Worm (Caenorhabditis elegans): Measurements from ENCODE around the gene Y46H3D.8.

Gene Y46H3D.8

ce11 chrV:1583242-1583641, 47.8 kb downstream of the Y46H3D.8 start:
- TF ChIP-seq ztf-1 (GFP tag; conservative IDR thresholded peaks at IDR 0.05) (no peak), nhr-6 (tag; optimal IDR thresholded peaks at IDR 0.05) (no peak), crh-2 (tag; optimal IDR thresholded peaks at IDR 0.05) (no peak), gmeb-1 (tag; optimal IDR thresholded peaks at IDR 0.05) (no peak), ztf-4 (tag; optimal IDR thresholded peaks at IDR 0.05) (no peak), dmd-4 (tag; optimal IDR thresholded peaks at IDR 0.05) (no peak), unc-62 (GFP tag; optimal IDR thresholded peaks at IDR 0.05) (no peak), ceh-82 (tag; optimal IDR thresholded peaks at IDR 0.05) (no peak), nhr-237 (tag; optimal IDR thresholded peaks at IDR 0.05) (no peak), lsy-2 (tag; optimal IDR thresholded peaks at IDR 0.05) (no peak), snpc-4 (tag; optimal IDR thresholded peaks at IDR 0.05) (no peak), fos-1 (tag; optimal IDR thresholded peaks at IDR 0.05) (no peak), sma-9 (GFP tag; optimal IDR thresholded peaks at IDR 0.05) (no peak), sma-9 (tag; optimal IDR thresholded peaks at IDR 0.05) (no peak), F13H6.1 (tag; optimal IDR thresholded peaks at IDR 0.05) (no peak), unc-39 (tag; optimal IDR thresholded peaks at IDR 0.05) (no peak)

All from whole organism, L2 larva.